Fruit fly (Drosophila melanogaster) whole organism, embryonic: ENCODE data around the gene EMC5.

Source experiments
- Abd-B ChIP-seq: fragments of 200-800 bp; sonication (Bioruptor generic); optimal IDR thresholded peaks from 2 replicates; lab custom pipeline; 2018; ENCODE audit warnings: missing biosample characterization, mild to moderate bottlenecking, missing genetic modification characterization, moderate library complexity
- B-H1 ChIP-seq: fragments of 200-800 bp; sonication (Bioruptor generic); IDR thresholded peaks from 3 replicates; pipeline ENCODE4 v1.3.6; 2022; ENCODE audit warnings: missing biosample characterization, missing genetic modification characterization
- B-H2 ChIP-seq: fragments of 200-800 bp; sonication (Bioruptor generic); optimal IDR thresholded peaks from 2 replicates; lab custom pipeline; 2018; ENCODE audit warnings: missing biosample characterization, mild to moderate bottlenecking, missing genetic modification characterization
- CG10366 ChIP-seq: fragments of 200-800 bp; sonication (Bioruptor generic); IDR thresholded peaks from 2 replicates; pipeline ENCODE4 v1.3.6; 2022; ENCODE audit warnings: missing biosample characterization, missing genetic modification characterization
- CG10959 ChIP-seq: fragments of 200-800 bp; sonication (Bioruptor generic); IDR thresholded peaks from 2 replicates; pipeline ENCODE4 v1.3.6; 2022; ENCODE audit warnings: missing biosample characterization, missing genetic modification characterization
- CG11456 ChIP-seq: fragments of 200-800 bp; sonication (Bioruptor generic); IDR thresholded peaks from 3 replicates; pipeline ENCODE4 v1.3.6; 2022; ENCODE audit warnings: missing biosample characterization, missing genetic modification characterization
- CG12744 ChIP-seq: fragments of 200-800 bp; sonication (Bioruptor generic); optimal IDR thresholded peaks from 2 replicates; lab custom pipeline; 2016; ENCODE audit warnings: missing biosample characterization, missing genetic modification characterization
- CG13424 ChIP-seq: fragments of 200-800 bp; sonication (Bioruptor generic); optimal IDR thresholded peaks from 2 replicates; lab custom pipeline; 2019; ENCODE audit warnings: missing biosample characterization, mild to moderate bottlenecking, missing genetic modification characterization, moderate library complexity
- CG15269 ChIP-seq: fragments of 200-800 bp; sonication (Bioruptor generic); optimal IDR thresholded peaks from 2 replicates; lab custom pipeline; 2018; ENCODE audit warnings: missing biosample characterization, mild to moderate bottlenecking, missing genetic modification characterization, moderate library complexity
- CG18476 ChIP-seq: fragments of 200-800 bp; sonication (Bioruptor generic); optimal IDR thresholded peaks from 2 replicates; lab custom pipeline; 2016; ENCODE audit warnings: missing biosample characterization, mild to moderate bottlenecking, missing genetic modification characterization
- CG18619 ChIP-seq: fragments of 200-800 bp; sonication (Bioruptor generic); optimal IDR thresholded peaks from 3 replicates; lab custom pipeline; 2017; ENCODE audit warnings: missing biosample characterization, mild to moderate bottlenecking, missing genetic modification characterization
- CG31388 ChIP-seq: fragments of 200-800 bp; sonication (Bioruptor generic); optimal IDR thresholded peaks from 2 replicates; lab custom pipeline; 2016; ENCODE audit warnings: missing biosample characterization, missing genetic modification characterization
- CG31441 ChIP-seq: fragments of 200-800 bp; sonication (Bioruptor generic); IDR thresholded peaks from 2 replicates; pipeline ENCODE4 v1.3.6; 2022; ENCODE audit warnings: missing biosample characterization, missing genetic modification characterization
- CG4707 ChIP-seq: fragments of 200-800 bp; sonication (Bioruptor generic); optimal IDR thresholded peaks from 2 replicates; lab custom pipeline; 2018; ENCODE audit warnings: missing biosample characterization, mild to moderate bottlenecking, missing genetic modification characterization, moderate library complexity
- CG4730 ChIP-seq: fragments of 200-800 bp; sonication (Bioruptor generic); IDR thresholded peaks from 2 replicates; pipeline ENCODE4 v1.3.6; 2022; ENCODE audit warnings: missing biosample characterization, missing genetic modification characterization
- CG5953 ChIP-seq: fragments of 200-800 bp; sonication (Bioruptor generic); IDR thresholded peaks from 2 replicates; pipeline ENCODE4 v1.3.6; 2022; ENCODE audit warnings: missing biosample characterization, missing genetic modification characterization
- CG6683 ChIP-seq: fragments of 200-800 bp; sonication (Bioruptor generic); optimal IDR thresholded peaks from 2 replicates; lab custom pipeline; 2017; ENCODE audit warnings: missing biosample characterization, mild to moderate bottlenecking, missing genetic modification characterization, missing genetic modification reagents
- CG7372 ChIP-seq: fragments of 200-800 bp; sonication (Bioruptor generic); IDR thresholded peaks from 2 replicates; pipeline ENCODE4 v1.3.6; 2022; ENCODE audit warnings: missing biosample characterization, missing genetic modification characterization
- CG7928 ChIP-seq: fragments of 200-800 bp; sonication (Bioruptor generic); optimal IDR thresholded peaks from 2 replicates; lab custom pipeline; 2017; ENCODE audit warnings: missing biosample characterization, mild to moderate bottlenecking, missing genetic modification characterization
- CG8290 ChIP-seq, 3 experiments: fragments of 200-800 bp; sonication (Bioruptor generic); optimal IDR thresholded peaks; 2 replicates each; lab custom pipeline; 2016 to 2019; ENCODE audit warnings: missing biosample characterization in 3 of 3, missing genetic modification characterization in 3 of 3, mild to moderate bottlenecking in 2 of 3, moderate library complexity in 1 of 3
- CG8924 ChIP-seq: fragments of 200-800 bp; optimal IDR thresholded peaks from 3 replicates; lab custom pipeline; 2019; ENCODE audit warnings: missing biosample characterization, mild to moderate bottlenecking, missing genetic modification characterization, moderate library complexity
- CG9215 ChIP-seq: fragments of 200-800 bp; sonication (Bioruptor generic); IDR thresholded peaks from 2 replicates; pipeline ENCODE4 v1.3.6; 2022; ENCODE audit warnings: missing biosample characterization, missing genetic modification characterization
- CG9797 ChIP-seq: fragments of 200-800 bp; sonication (Bioruptor generic); optimal IDR thresholded peaks from 3 replicates; lab custom pipeline; 2018; ENCODE audit warnings: missing biosample characterization, mild to moderate bottlenecking, missing genetic modification characterization
- Chrac-16 ChIP-seq: fragments of 200-800 bp; sonication (Bioruptor generic); optimal IDR thresholded peaks from 3 replicates; lab custom pipeline; 2016; ENCODE audit warnings: missing biosample characterization, missing genetic modification characterization
- Doc2 ChIP-seq: fragments of 200-800 bp; sonication (Bioruptor generic); IDR thresholded peaks from 2 replicates; pipeline ENCODE4 v1.3.6; 2022; ENCODE audit warnings: missing biosample characterization, missing genetic modification characterization
- Doc3 ChIP-seq: fragments of 200-800 bp; sonication (Bioruptor generic); IDR thresholded peaks from 3 replicates; pipeline ENCODE4 v1.3.6; 2022; ENCODE audit warnings: missing biosample characterization, missing genetic modification characterization; ENCODE audit not compliant: partially characterized antibody
- E2f1 ChIP-seq: fragments of 200-800 bp; sonication (Bioruptor generic); IDR thresholded peaks from 2 replicates; pipeline ENCODE4 v1.3.6; 2022; ENCODE audit warnings: missing biosample characterization, missing genetic modification characterization
- Gsc ChIP-seq: fragments of 200-800 bp; sonication (Bioruptor generic); IDR thresholded peaks from 2 replicates; pipeline ENCODE4 v1.3.6; 2022; ENCODE audit warnings: missing biosample characterization, missing genetic modification characterization
- HHEX ChIP-seq: fragments of 200-800 bp; sonication (Bioruptor generic); optimal IDR thresholded peaks from 3 replicates; lab custom pipeline; 2017; ENCODE audit warnings: missing biosample characterization, mild to moderate bottlenecking, missing genetic modification characterization, missing genetic modification reagents
- HLH3B ChIP-seq: fragments of 200-800 bp; sonication (Bioruptor generic); IDR thresholded peaks from 2 replicates; pipeline ENCODE4 v1.3.6; 2022; ENCODE audit warnings: missing biosample characterization, missing genetic modification characterization
- Hmr ChIP-seq: fragments of 200-800 bp; sonication (Bioruptor generic); optimal IDR thresholded peaks from 3 replicates; lab custom pipeline; 2017; ENCODE audit warnings: mild to moderate bottlenecking, missing biosample characterization, missing genetic modification reagents, missing genetic modification characterization
- Nf-YB ChIP-seq: fragments of 200-800 bp; sonication (Bioruptor generic); optimal IDR thresholded peaks from 3 replicates; lab custom pipeline; 2019; ENCODE audit warnings: missing biosample characterization, mild to moderate bottlenecking, missing genetic modification characterization, moderate library complexity
- Rfx ChIP-seq: fragments of 200-800 bp; sonication (Bioruptor generic); IDR thresholded peaks from 2 replicates; pipeline ENCODE4 v1.3.6; 2022; ENCODE audit warnings: missing biosample characterization, missing genetic modification characterization
- Taf1 ChIP-seq: fragments of 200-800 bp; sonication (Bioruptor generic); IDR thresholded peaks from 2 replicates; pipeline ENCODE4 v1.3.6; 2022; ENCODE audit warnings: missing biosample characterization, missing genetic modification characterization
- YL-1 ChIP-seq: fragments of 200-800 bp; sonication (Bioruptor generic); optimal IDR thresholded peaks from 3 replicates; lab custom pipeline; 2017; ENCODE audit warnings: missing biosample characterization, mild to moderate bottlenecking, missing genetic modification characterization
- ase ChIP-seq: fragments of 200-800 bp; sonication (Bioruptor generic); IDR thresholded peaks from 3 replicates; pipeline ENCODE4 v1.3.6; 2022; ENCODE audit warnings: missing biosample characterization, missing genetic modification characterization
- az2 ChIP-seq: fragments of 200-800 bp; sonication (Bioruptor generic); optimal IDR thresholded peaks from 3 replicates; lab custom pipeline; 2016; ENCODE audit warnings: missing biosample characterization, missing genetic modification characterization
- chinmo ChIP-seq: fragments of 200-800 bp; sonication (Bioruptor generic); IDR thresholded peaks from 4 replicates; pipeline ENCODE4 v1.3.6; 2022; ENCODE audit warnings: missing biosample characterization, missing genetic modification characterization; ENCODE audit not compliant: partially characterized antibody
- dpn ChIP-seq, 2 experiments: fragments of 200-800 bp; sonication (Bioruptor generic); optimal IDR thresholded peaks; 3 replicates each; lab custom pipeline; 2016; ENCODE audit warnings: missing biosample characterization in 2 of 2, missing genetic modification characterization in 2 of 2
- emc ChIP-seq: fragments of 200-800 bp; sonication (Bioruptor generic); optimal IDR thresholded peaks from 2 replicates; lab custom pipeline; 2016; ENCODE audit warnings: missing biosample characterization, missing genetic modification characterization
- her ChIP-seq: fragments of 200-800 bp; sonication (Bioruptor generic); optimal IDR thresholded peaks from 2 replicates; lab custom pipeline; 2016; ENCODE audit warnings: missing biosample characterization, missing genetic modification characterization
- lola ChIP-seq, 3 experiments: fragments of >200 bp in 2 of 3; fragments of 200-800 bp in 1 of 3; sonication (Bioruptor generic) in 1 of 3; optimal IDR thresholded peaks; 2 replicates each; lab custom pipeline; 2017 to 2019; ENCODE audit warnings: missing biosample characterization in 3 of 3, missing genetic modification characterization in 3 of 3, mild to moderate bottlenecking in 1 of 3, moderate library complexity in 1 of 3
- run ChIP-seq: fragments of 200-800 bp; sonication (Bioruptor generic); optimal IDR thresholded peaks from 3 replicates; lab custom pipeline; 2018; ENCODE audit warnings: missing biosample characterization, mild to moderate bottlenecking, missing genetic modification characterization
- scrt ChIP-seq: fragments of 200-800 bp; sonication (Bioruptor generic); optimal IDR thresholded peaks from 2 replicates; lab custom pipeline; 2018; ENCODE audit warnings: missing biosample characterization, mild to moderate bottlenecking, missing genetic modification characterization, moderate library complexity
- so ChIP-seq: fragments of 200-800 bp; sonication (Bioruptor generic); IDR thresholded peaks from 3 replicates; pipeline ENCODE4 v1.3.6; 2022; ENCODE audit warnings: missing biosample characterization, missing genetic modification characterization
- stc ChIP-seq: fragments of 200-800 bp; sonication (Bioruptor generic); IDR thresholded peaks from 2 replicates; pipeline ENCODE4 v1.3.6; 2022; ENCODE audit warnings: missing biosample characterization, missing genetic modification characterization
- vfl ChIP-seq: fragments of 200-800 bp; sonication (Bioruptor generic); optimal IDR thresholded peaks from 2 replicates; lab custom pipeline; 2016; ENCODE audit warnings: missing biosample characterization, missing genetic modification characterization
- wor ChIP-seq: fragments of 200-800 bp; sonication (Bioruptor generic); IDR thresholded peaks from 2 replicates; pipeline ENCODE4 v1.3.6; 2022; ENCODE audit warnings: missing biosample characterization, missing genetic modification characterization

Gene EMC5

DNA sequence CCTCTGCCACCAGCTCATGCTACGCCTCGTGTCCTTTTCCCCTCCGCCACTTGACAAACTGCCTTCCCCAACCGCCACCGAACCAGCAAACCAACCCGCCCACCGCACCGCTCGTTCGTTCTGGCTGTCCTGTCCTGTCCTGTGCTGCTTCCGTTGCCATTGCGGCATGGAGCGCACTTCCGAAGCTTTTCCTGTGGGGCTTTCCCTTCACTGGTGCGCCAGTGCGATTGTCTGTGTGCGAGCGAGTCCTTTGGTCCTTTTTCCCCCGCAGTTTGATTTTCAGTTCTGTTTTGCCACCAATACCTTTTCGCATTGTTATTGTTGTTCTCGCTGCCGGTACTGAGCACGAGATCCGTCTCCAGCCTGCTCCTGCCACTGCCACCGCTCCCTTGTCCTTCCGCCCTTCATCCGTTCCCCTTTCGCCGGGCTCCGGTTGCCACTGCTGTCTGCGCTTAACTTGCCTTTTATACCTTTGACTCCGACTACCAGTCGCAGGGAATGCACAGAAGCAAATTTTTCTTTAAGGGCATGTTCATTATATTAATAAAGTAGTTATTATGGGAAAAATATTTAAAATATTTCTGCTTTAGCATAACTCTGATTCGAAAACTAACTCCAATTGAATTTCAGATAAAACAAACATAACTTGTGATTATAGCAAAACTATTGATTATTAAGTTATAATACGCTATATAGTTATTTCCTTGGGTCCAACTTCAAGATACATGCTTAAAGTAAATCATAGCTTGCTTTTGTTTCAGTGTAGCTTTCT is 36.7 kb downstream of the EMC5 start (continued):
- TF ChIP-seq CG10366 (GFP tag; lab: Robert Waterston, UW) (peak; percentile 27; the same call in 1 of the 2 replicates), lola (GFP tag; optimal IDR thresholded peaks at IDR 0.05; lab: Kevin White, UChicago) (peak in 1 of 3 experiments; percentile 33), CG7928 (peak; percentile 27), emc (GFP tag; lab: Kevin White, UChicago) (no peak), Gsc (GFP tag; lab: Robert Waterston, UW) (no peak), CG13424 (peak; percentile 87), Doc2 (GFP tag; lab: Robert Waterston, UW) (no peak), dpn (GFP tag; optimal IDR thresholded peaks at IDR 0.05; lab: Kevin White, UChicago) (peak; percentile 27 to 43), CG4707 (GFP tag; lab: Kevin White, UChicago) (peak; percentile 8), HHEX (GFP tag; lab: Kevin White, UChicago) (peak; percentile 78), CG8290 (GFP tag; optimal IDR thresholded peaks at IDR 0.05; lab: Kevin White, UChicago) (no peak), CG8290 (tag; optimal IDR thresholded peaks at IDR 0.05; lab: Kevin White, UChicago) (peak in 1 of 2 experiments; percentile 22), B-H2 (GFP tag; lab: Kevin White, UChicago) (peak; percentile 67), CG5953 (no peak), Taf1 (GFP tag; lab: Robert Waterston, UW) (no peak), CG31441 (GFP tag; lab: Robert Waterston, UW) (peak; percentile 74), CG11456 (peak; percentile 55; the same call in 1 of the 3 replicates), CG8924 (peak; percentile 84), chinmo (GFP tag; lab: Robert Waterston, UW) (0 out of 4 replicates have a peak, but pooled peaks have one; percentile 38), Nf-YB (GFP tag; lab: Kevin White, UChicago) (peak; percentile 57), CG15269 (tag; lab: Kevin White, UChicago) (peak; percentile 84), Chrac-16 (GFP tag; lab: Kevin White, UChicago) (peak; percentile 22), B-H1 (peak; percentile 37; the same call in 2 of the 3 replicates), CG6683 (GFP tag; lab: Kevin White, UChicago) (peak; percentile 69), CG9797 (no peak), CG9215 (GFP tag; lab: Robert Waterston, UW) (peak; percentile 46; the same call in 1 of the 2 replicates), wor (peak; percentile 47; the same call in 1 of the 2 replicates), so (GFP tag; lab: Robert Waterston, UW) (peak; percentile 60; the same call in 1 of the 3 replicates), CG18619 (peak; percentile 70), vfl (GFP tag; lab: Kevin White, UChicago) (peak; percentile 38), Rfx (GFP tag; lab: Robert Waterston, UW) (peak; percentile 34; the same call in 1 of the 2 replicates), her (GFP tag; lab: Kevin White, UChicago) (no peak), CG10959 (no peak), CG4730 (GFP tag; lab: Robert Waterston, UW) (no peak), stc (GFP tag; lab: Robert Waterston, UW) (peak; percentile 41; the same call in 1 of the 2 replicates), Abd-B (GFP tag; lab: Kevin White, UChicago) (peak; percentile 36), CG18476 (GFP tag; lab: Kevin White, UChicago) (peak; percentile 35), Doc3 (no peak), HLH3B (GFP tag; lab: Robert Waterston, UW) (0 out of 2 replicates have a peak, but pooled peaks have one; percentile 46), CG7372 (GFP tag; lab: Robert Waterston, UW) (peak; percentile 10; the same call in 1 of the 2 replicates), CG12744 (no peak), Hmr (GFP tag; lab: Kevin White, UChicago) (peak; percentile 88), scrt (GFP tag; lab: Kevin White, UChicago) (peak; percentile 70), run (tag; lab: Kevin White, UChicago) (peak; percentile 38), CG31388 (no peak), az2 (GFP tag; lab: Kevin White, UChicago) (peak; percentile 45), E2f1 (peak; percentile 7; the same call in 1 of the 2 replicates), YL-1 (GFP tag; lab: Kevin White, UChicago) (peak; percentile 5), ase (GFP tag; lab: Robert Waterston, UW) (no peak)
